Fruit fly (Drosophila melanogaster) whole organism, embryonic: Measurements from ENCODE around the gene CG43707.

Source experiments
- Bteb2 ChIP-seq: fragments of 200-800 bp; sonication (Bioruptor generic); optimal IDR thresholded peaks from 2 replicates; lab custom pipeline; 2016; ENCODE audit warnings: missing biosample characterization, missing genetic modification characterization
- CG10979 ChIP-seq: fragments of 200-800 bp; sonication (Bioruptor generic); optimal IDR thresholded peaks from 2 replicates; lab custom pipeline; 2018; ENCODE audit warnings: missing biosample characterization, mild to moderate bottlenecking, missing genetic modification characterization, moderate library complexity
- CG11504 ChIP-seq: fragments of 200-800 bp; sonication (Bioruptor generic); optimal IDR thresholded peaks from 3 replicates; lab custom pipeline; 2019; ENCODE audit warnings: missing biosample characterization, mild to moderate bottlenecking, missing genetic modification characterization, moderate library complexity
- CG11560 ChIP-seq: fragments of 200-800 bp; sonication (Bioruptor generic); IDR thresholded peaks from 3 replicates; pipeline ENCODE4 v1.3.6; 2022; ENCODE audit warnings: missing biosample characterization, missing genetic modification characterization
- CG11723 ChIP-seq: fragments of 200-800 bp; sonication (Bioruptor generic); optimal IDR thresholded peaks from 2 replicates; lab custom pipeline; 2017; ENCODE audit warnings: missing biosample characterization, mild to moderate bottlenecking, missing genetic modification characterization
- CG1233 ChIP-seq: fragments of 200-800 bp; sonication (Bioruptor generic); optimal IDR thresholded peaks from 4 replicates; lab custom pipeline; 2018; ENCODE audit warnings: missing biosample characterization, mild to moderate bottlenecking, missing genetic modification characterization
- CG13123 ChIP-seq: fragments of 200-800 bp; sonication (Bioruptor generic); optimal IDR thresholded peaks from 2 replicates; lab custom pipeline; 2016; ENCODE audit warnings: missing biosample characterization, missing genetic modification characterization
- CG13775 ChIP-seq: fragments of 200-800 bp; sonication (Bioruptor generic); optimal IDR thresholded peaks from 3 replicates; lab custom pipeline; 2017; ENCODE audit warnings: missing biosample characterization, mild to moderate bottlenecking, missing genetic modification characterization
- CG14710 ChIP-seq: fragments of 200-800 bp; sonication (Bioruptor generic); optimal IDR thresholded peaks from 3 replicates; lab custom pipeline; 2019; ENCODE audit warnings: missing biosample characterization, mild to moderate bottlenecking, missing genetic modification characterization, moderate library complexity
- CG15601 ChIP-seq: fragments of 200-800 bp; sonication (Bioruptor generic); optimal IDR thresholded peaks from 3 replicates; lab custom pipeline; 2019; ENCODE audit warnings: missing biosample characterization, mild to moderate bottlenecking, missing genetic modification characterization, moderate library complexity
- CG16863 ChIP-seq: fragments of 200-800 bp; sonication (Bioruptor generic); optimal IDR thresholded peaks from 3 replicates; lab custom pipeline; 2016; ENCODE audit warnings: missing biosample characterization, missing genetic modification characterization
- CG17359 ChIP-seq: fragments of 200-800 bp; sonication (Bioruptor generic); optimal IDR thresholded peaks from 3 replicates; lab custom pipeline; 2018; ENCODE audit warnings: missing biosample characterization, mild to moderate bottlenecking, missing genetic modification characterization, moderate library complexity
- CG17568 ChIP-seq: fragments of 200-800 bp; sonication (Bioruptor generic); optimal IDR thresholded peaks from 2 replicates; lab custom pipeline; 2018; ENCODE audit warnings: missing biosample characterization, mild to moderate bottlenecking, missing genetic modification characterization, moderate library complexity
- CG2712 ChIP-seq: fragments of 200-800 bp; optimal IDR thresholded peaks from 3 replicates; lab custom pipeline; 2019; ENCODE audit warnings: missing biosample characterization, mild to moderate bottlenecking, missing genetic modification characterization, moderate library complexity
- CG30431 ChIP-seq: fragments of 200-800 bp; sonication (Bioruptor generic); optimal IDR thresholded peaks from 2 replicates; lab custom pipeline; 2017; ENCODE audit warnings: missing biosample characterization, missing genetic modification characterization
- CG33557 ChIP-seq: fragments of 200-800 bp; sonication (Bioruptor generic); optimal IDR thresholded peaks from 2 replicates; lab custom pipeline; 2019; ENCODE audit warnings: missing biosample characterization, mild to moderate bottlenecking, missing genetic modification characterization, moderate library complexity
- CG34422 ChIP-seq: fragments of 200-800 bp; sonication (Bioruptor generic); IDR thresholded peaks from 3 replicates; pipeline ENCODE4 v1.3.6; 2022; ENCODE audit warnings: missing biosample characterization, missing genetic modification characterization
- CG5953 ChIP-seq: fragments of 200-800 bp; sonication (Bioruptor generic); IDR thresholded peaks from 2 replicates; pipeline ENCODE4 v1.3.6; 2022; ENCODE audit warnings: missing biosample characterization, missing genetic modification characterization
- CG6254 ChIP-seq: fragments of 200-800 bp; sonication (Bioruptor generic); optimal IDR thresholded peaks from 3 replicates; lab custom pipeline; 2017; ENCODE audit warnings: mild to moderate bottlenecking, missing biosample characterization, missing genetic modification reagents, missing genetic modification characterization
- CG8478 ChIP-seq: fragments of >200 bp; optimal IDR thresholded peaks from 2 replicates; lab custom pipeline; 2018
- CG9727 ChIP-seq: fragments of 200-800 bp; sonication (Bioruptor generic); optimal IDR thresholded peaks from 3 replicates; lab custom pipeline; 2017; ENCODE audit warnings: missing biosample characterization, mild to moderate bottlenecking, missing genetic modification characterization
- Camta ChIP-seq: fragments of 200-800 bp; sonication (Bioruptor generic); optimal IDR thresholded peaks from 2 replicates; lab custom pipeline; 2016; ENCODE audit warnings: missing biosample characterization, missing genetic modification characterization
- CoRest ChIP-seq: fragments of 200-800 bp; sonication (Bioruptor generic); optimal IDR thresholded peaks from 3 replicates; lab custom pipeline; 2018; ENCODE audit warnings: missing biosample characterization, mild to moderate bottlenecking, missing genetic modification characterization, moderate library complexity
- Doc2 ChIP-seq: fragments of 200-800 bp; sonication (Bioruptor generic); IDR thresholded peaks from 2 replicates; pipeline ENCODE4 v1.3.6; 2022; ENCODE audit warnings: missing biosample characterization, missing genetic modification characterization
- Drgx ChIP-seq: fragments of 200-800 bp; sonication (Bioruptor generic); IDR thresholded peaks from 2 replicates; pipeline ENCODE4 v1.3.6; 2022; ENCODE audit warnings: missing biosample characterization, missing genetic modification characterization
- Hr39 ChIP-seq: fragments of >200 bp; optimal IDR thresholded peaks from 2 replicates; lab custom pipeline; 2017
- Meics ChIP-seq: fragments of 200-800 bp; sonication (Bioruptor generic); optimal IDR thresholded peaks from 2 replicates; lab custom pipeline; 2017; ENCODE audit warnings: missing biosample characterization, mild to moderate bottlenecking, missing genetic modification characterization
- Nf-YB ChIP-seq: fragments of 200-800 bp; sonication (Bioruptor generic); optimal IDR thresholded peaks from 3 replicates; lab custom pipeline; 2019; ENCODE audit warnings: missing biosample characterization, mild to moderate bottlenecking, missing genetic modification characterization, moderate library complexity
- NfI ChIP-seq: fragments of 200-800 bp; sonication (Bioruptor generic); optimal IDR thresholded peaks from 3 replicates; lab custom pipeline; 2018; ENCODE audit warnings: missing biosample characterization, mild to moderate bottlenecking, missing genetic modification characterization, moderate library complexity
- Six4 ChIP-seq: fragments of 200-800 bp; sonication (Bioruptor generic); optimal IDR thresholded peaks from 2 replicates; lab custom pipeline; 2016; ENCODE audit warnings: missing biosample characterization, missing genetic modification characterization
- YL-1 ChIP-seq: fragments of 200-800 bp; sonication (Bioruptor generic); optimal IDR thresholded peaks from 3 replicates; lab custom pipeline; 2017; ENCODE audit warnings: missing biosample characterization, mild to moderate bottlenecking, missing genetic modification characterization
- abd-A ChIP-seq: fragments of 200-800 bp; sonication (Bioruptor generic); optimal IDR thresholded peaks from 3 replicates; lab custom pipeline; 2019; ENCODE audit warnings: missing biosample characterization, mild to moderate bottlenecking, missing genetic modification characterization, moderate library complexity
- chm ChIP-seq: fragments of 200-800 bp; sonication (Bioruptor generic); IDR thresholded peaks from 2 replicates; pipeline ENCODE4 v1.3.6; 2022; ENCODE audit warnings: missing biosample characterization, missing genetic modification characterization
- croc ChIP-seq: fragments of 200-800 bp; sonication (Bioruptor generic); conservative IDR thresholded peaks from 3 replicates; pipeline ENCODE4 v1.3.6; 2022; ENCODE audit warnings: missing biosample characterization, missing genetic modification characterization
- da ChIP-seq: fragments of 200-800 bp; sonication (Bioruptor generic); optimal IDR thresholded peaks from 2 replicates; lab custom pipeline; 2016; ENCODE audit warnings: missing biosample characterization, missing genetic modification characterization
- dimm ChIP-seq: fragments of 200-800 bp; sonication (Bioruptor generic); IDR thresholded peaks from 2 replicates; pipeline ENCODE4 v1.3.6; 2022; ENCODE audit warnings: missing biosample characterization, missing genetic modification characterization
- dysf ChIP-seq: fragments of 200-800 bp; sonication (Bioruptor generic); IDR thresholded peaks from 3 replicates; pipeline ENCODE4 v1.3.6; 2022; ENCODE audit warnings: missing biosample characterization, missing genetic modification characterization
- en ChIP-seq: fragments of 200-800 bp; sonication (Bioruptor generic); optimal IDR thresholded peaks from 2 replicates; lab custom pipeline; 2016; ENCODE audit warnings: missing biosample characterization, missing genetic modification characterization
- fd96Cb ChIP-seq: fragments of 200-800 bp; sonication (Bioruptor generic); optimal IDR thresholded peaks from 2 replicates; lab custom pipeline; 2018; ENCODE audit warnings: missing biosample characterization, mild to moderate bottlenecking, missing genetic modification characterization, moderate library complexity
- ftz-f1 ChIP-seq: fragments of 200-800 bp; sonication (Bioruptor generic); optimal IDR thresholded peaks from 2 replicates; lab custom pipeline; 2016; ENCODE audit warnings: missing biosample characterization, missing genetic modification characterization
- kah ChIP-seq: fragments of 200-800 bp; sonication (Bioruptor generic); optimal IDR thresholded peaks from 2 replicates; lab custom pipeline; 2018; ENCODE audit warnings: missing biosample characterization, mild to moderate bottlenecking, missing genetic modification characterization
- lab ChIP-seq: fragments of 200-800 bp; sonication (Bioruptor generic); optimal IDR thresholded peaks from 3 replicates; lab custom pipeline; 2017; ENCODE audit warnings: missing biosample characterization, missing genetic modification characterization, mild to moderate bottlenecking, moderate library complexity, missing genetic modification reagents
- mam ChIP-seq: fragments of 200-800 bp; sonication (Bioruptor generic); optimal IDR thresholded peaks from 3 replicates; lab custom pipeline; 2016; ENCODE audit warnings: missing biosample characterization, missing genetic modification characterization
- pros ChIP-seq: fragments of 200-800 bp; sonication (Bioruptor generic); optimal IDR thresholded peaks from 3 replicates; lab custom pipeline; 2019; ENCODE audit warnings: missing biosample characterization, mild to moderate bottlenecking, missing genetic modification characterization, moderate library complexity
- ro ChIP-seq: fragments of 200-800 bp; sonication (Bioruptor generic); IDR thresholded peaks from 2 replicates; pipeline ENCODE4 v1.3.6; 2022; ENCODE audit warnings: missing biosample characterization, missing genetic modification characterization
- sqz ChIP-seq: fragments of 200-800 bp; sonication (Bioruptor generic); optimal IDR thresholded peaks from 3 replicates; lab custom pipeline; 2018; ENCODE audit warnings: missing biosample characterization, mild to moderate bottlenecking, missing genetic modification characterization
- sr ChIP-seq: fragments of 200-800 bp; sonication (Bioruptor generic); IDR thresholded peaks from 3 replicates; pipeline ENCODE4 v1.3.6; 2022; ENCODE audit warnings: missing biosample characterization, missing genetic modification characterization
- wor ChIP-seq: fragments of 200-800 bp; sonication (Bioruptor generic); IDR thresholded peaks from 2 replicates; pipeline ENCODE4 v1.3.6; 2022; ENCODE audit warnings: missing biosample characterization, missing genetic modification characterization
- z ChIP-seq: fragments of 200-800 bp; sonication (Bioruptor generic); IDR thresholded peaks from 3 replicates; pipeline ENCODE4 v1.3.6; 2022; ENCODE audit warnings: missing biosample characterization, missing genetic modification characterization
- zf30C ChIP-seq: fragments of 200-800 bp; sonication (Bioruptor generic); optimal IDR thresholded peaks from 3 replicates; lab custom pipeline; 2018; ENCODE audit warnings: missing biosample characterization, mild to moderate bottlenecking, missing genetic modification characterization

The CG43707 gene

dm6 chr2L:3789290-3790067, 32.4 kb downstream of the CG43707 start (continued):
- TF ChIP-seq Hr39: no peak
- TF ChIP-seq CG5953: peak; percentile 68
- TF ChIP-seq CG11723: peak; percentile 69
- TF ChIP-seq da (GFP tag; lab: Kevin White, UChicago): no peak
- TF ChIP-seq Bteb2: no peak
- peak; percentile 93 for TF ChIP-seq fd96Cb (tag; lab: Kevin White, UChicago)
- no peak for TF ChIP-seq CG16863
- peak; percentile 44; the same call in 1 of the 2 replicates for TF ChIP-seq ro (GFP tag; lab: Robert Waterston, UW)
- peak; percentile 5 for TF ChIP-seq YL-1 (GFP tag; lab: Kevin White, UChicago)
- peak; percentile 92 for TF ChIP-seq CG33557
- no peak for TF ChIP-seq ftz-f1
- TF ChIP-seq CG34422 (GFP tag; lab: Robert Waterston, UW): peak; percentile 84; the same call in 2 of the 3 replicates
- peak; percentile 88 for TF ChIP-seq CoRest
- TF ChIP-seq Doc2 (GFP tag; lab: Robert Waterston, UW): no peak
- peak; percentile 81 for TF ChIP-seq dysf (GFP tag; lab: Robert Waterston, UW)
- TF ChIP-seq en (GFP tag; lab: Kevin White, UChicago): no peak
- peak; percentile 74 for TF ChIP-seq CG1233 (GFP tag; lab: Kevin White, UChicago)
- peak; percentile 89 for TF ChIP-seq CG17359
- TF ChIP-seq pros (GFP tag; lab: Kevin White, UChicago): peak; percentile 98
- TF ChIP-seq CG13123 (GFP tag; lab: Kevin White, UChicago): peak; percentile 43
- peak; percentile 95 for TF ChIP-seq CG2712
- TF ChIP-seq croc (GFP tag; lab: Robert Waterston, UW): peak; percentile 88
- no peak for TF ChIP-seq mam (GFP tag; lab: Kevin White, UChicago)
- TF ChIP-seq kah (GFP tag; lab: Kevin White, UChicago): peak; percentile 9
- TF ChIP-seq CG14710 (tag; lab: Kevin White, UChicago): peak; percentile 89
- peak; percentile 82 for TF ChIP-seq CG6254 (GFP tag; lab: Kevin White, UChicago)
- TF ChIP-seq CG11504 (tag; lab: Kevin White, UChicago): peak; percentile 89
- peak; percentile 59 for TF ChIP-seq Nf-YB (GFP tag; lab: Kevin White, UChicago)
- TF ChIP-seq sqz: peak; percentile 51
- TF ChIP-seq chm (GFP tag; lab: Robert Waterston, UW): peak; percentile 81
- peak; percentile 43 for TF ChIP-seq zf30C (GFP tag; lab: Kevin White, UChicago)
- no peak for TF ChIP-seq CG17568
- peak; percentile 68 for TF ChIP-seq CG13775 (GFP tag; lab: Kevin White, UChicago)
- TF ChIP-seq Six4 (GFP tag; lab: Kevin White, UChicago): peak; percentile 76
- peak; percentile 52; the same call in 1 of the 3 replicates for TF ChIP-seq CG11560 (tag; lab: Robert Waterston, UW)
- no peak; the same call in 2 of the 3 replicates for TF ChIP-seq z (GFP tag; lab: Robert Waterston, UW)
- peak; percentile 48 for TF ChIP-seq Meics
- no peak for TF ChIP-seq Camta
- peak; percentile 65 for TF ChIP-seq CG9727 (GFP tag; lab: Kevin White, UChicago)
- TF ChIP-seq CG8478 (lab: Kevin White, UChicago): peak; percentile 16
- TF ChIP-seq sr (GFP tag; lab: Robert Waterston, UW): no peak
- TF ChIP-seq CG30431 (GFP tag; lab: Kevin White, UChicago): peak; percentile 46
- peak; percentile 78 for TF ChIP-seq dimm (GFP tag; lab: Robert Waterston, UW)
- TF ChIP-seq CG10979: peak; percentile 94
- TF ChIP-seq wor (GFP tag; lab: Robert Waterston, UW): peak; percentile 77
- peak; percentile 55 for TF ChIP-seq NfI (GFP tag; lab: Kevin White, UChicago)
- peak; percentile 80 for TF ChIP-seq Drgx
- TF ChIP-seq abd-A (tag; lab: Kevin White, UChicago): peak; percentile 53
- TF ChIP-seq lab (GFP tag; lab: Kevin White, UChicago): peak; percentile 66
- peak; percentile 88 for TF ChIP-seq CG15601 (tag; lab: Kevin White, UChicago)
